Fruit fly (Drosophila melanogaster) whole organism, prepupa: ENCODE measurements around the gene ND-49L.

Experiments
- CG10669 ChIP-seq: fragments of 200-800 bp; sonication (Bioruptor generic); optimal IDR thresholded peaks from 3 replicates; lab custom pipeline; 2018; ENCODE audit warnings: missing biosample characterization, mild to moderate bottlenecking, missing genetic modification characterization, moderate library complexity
- CG11762 ChIP-seq: fragments of 200-800 bp; sonication (Bioruptor generic); optimal IDR thresholded peaks from 3 replicates; lab custom pipeline; 2016; ENCODE audit warnings: missing biosample characterization, missing genetic modification characterization; ENCODE audit not compliant: insufficient read depth
- CG11902 ChIP-seq: fragments of 200-800 bp; sonication (Bioruptor generic); optimal IDR thresholded peaks from 3 replicates; lab custom pipeline; 2016; ENCODE audit warnings: missing biosample characterization, missing genetic modification characterization
- CG1621 ChIP-seq: fragments of 200-800 bp; sonication (Bioruptor generic); optimal IDR thresholded peaks from 3 replicates; lab custom pipeline; 2018; ENCODE audit warnings: missing biosample characterization, mild to moderate bottlenecking, missing genetic modification characterization
- CG16779 ChIP-seq: fragments of 200-800 bp; sonication (Bioruptor generic); optimal IDR thresholded peaks from 3 replicates; lab custom pipeline; 2017; ENCODE audit warnings: missing biosample characterization, mild to moderate bottlenecking, missing genetic modification characterization
- CG3032 ChIP-seq: fragments of 200-800 bp; optimal IDR thresholded peaks from 2 replicates; lab custom pipeline; 2019; ENCODE audit warnings: missing biosample characterization, mild to moderate bottlenecking, missing genetic modification characterization, moderate library complexity
- CG6854 ChIP-seq: fragments of 200-800 bp; sonication (Bioruptor generic); optimal IDR thresholded peaks from 2 replicates; lab custom pipeline; 2017; ENCODE audit warnings: missing biosample characterization, mild to moderate bottlenecking, missing genetic modification characterization
- CG7368 ChIP-seq: fragments of 200-800 bp; sonication (Bioruptor generic); optimal IDR thresholded peaks from 3 replicates; lab custom pipeline; 2016; ENCODE audit warnings: missing biosample characterization, missing genetic modification characterization
- CG9139 ChIP-seq: fragments of 200-800 bp; sonication (Bioruptor generic); optimal IDR thresholded peaks from 3 replicates; lab custom pipeline; 2017; ENCODE audit warnings: missing biosample characterization, mild to moderate bottlenecking, missing genetic modification characterization
- Eip75B ChIP-seq: fragments of 200-800 bp; sonication (Bioruptor generic); optimal IDR thresholded peaks from 3 replicates; lab custom pipeline; 2016; ENCODE audit warnings: missing biosample characterization, missing genetic modification characterization
- Ets21C ChIP-seq: fragments of 200-800 bp; sonication (Bioruptor generic); optimal IDR thresholded peaks from 3 replicates; lab custom pipeline; 2016; ENCODE audit warnings: missing biosample characterization, missing genetic modification characterization
- Ets96B ChIP-seq: fragments of 200-800 bp; optimal IDR thresholded peaks from 2 replicates; lab custom pipeline; 2019; ENCODE audit warnings: missing biosample characterization, mild to moderate bottlenecking, missing genetic modification characterization, moderate library complexity
- Gug ChIP-seq: fragments of 200-800 bp; sonication (Bioruptor generic); IDR thresholded peaks from 2 replicates; pipeline ENCODE4 v1.3.6; 2022; ENCODE audit warnings: missing biosample characterization, missing genetic modification characterization
- Hr38 ChIP-seq: sonication (Bioruptor generic); optimal IDR thresholded peaks from 2 replicates; lab custom pipeline; 2016; ENCODE audit warnings: missing biosample characterization, missing genetic modification characterization
- Hr39 ChIP-seq: fragments of 200-800 bp; sonication (Bioruptor generic); optimal IDR thresholded peaks from 2 replicates; lab custom pipeline; 2016; ENCODE audit warnings: missing biosample characterization, missing genetic modification characterization
- Lpt ChIP-seq: fragments of 200-800 bp; sonication (Bioruptor generic); optimal IDR thresholded peaks from 3 replicates; lab custom pipeline; 2016; ENCODE audit warnings: missing biosample characterization, missing genetic modification characterization
- Met ChIP-seq: fragments of 200-800 bp; sonication (Bioruptor generic); optimal IDR thresholded peaks from 3 replicates; lab custom pipeline; 2016; ENCODE audit warnings: missing biosample characterization, missing genetic modification characterization
- OdsH ChIP-seq: fragments of 200-800 bp; sonication (Bioruptor generic); optimal IDR thresholded peaks from 3 replicates; lab custom pipeline; 2016; ENCODE audit warnings: missing biosample characterization, missing genetic modification characterization
- Smox ChIP-seq: fragments of 200-800 bp; sonication (Bioruptor generic); optimal IDR thresholded peaks from 3 replicates; lab custom pipeline; 2016; ENCODE audit warnings: missing biosample characterization, missing genetic modification characterization
- Sox102F ChIP-seq: fragments of 200-800 bp; sonication (Bioruptor generic); optimal IDR thresholded peaks from 2 replicates; lab custom pipeline; 2016; ENCODE audit warnings: missing biosample characterization, mild to moderate bottlenecking, missing genetic modification characterization
- dsx ChIP-seq: fragments of 200-800 bp; optimal IDR thresholded peaks from 3 replicates; lab custom pipeline; 2019; ENCODE audit warnings: missing biosample characterization, mild to moderate bottlenecking, missing genetic modification characterization, moderate library complexity; ENCODE audit not compliant: poor library complexity, severe bottlenecking
- eg ChIP-seq: fragments of 200-800 bp; sonication (Bioruptor generic); IDR thresholded peaks from 3 replicates; pipeline ENCODE4 v1.3.6; 2022; ENCODE audit warnings: missing biosample characterization, missing genetic modification characterization
- fd85E ChIP-seq: fragments of 200-800 bp; sonication (Bioruptor generic); optimal IDR thresholded peaks from 3 replicates; lab custom pipeline; 2016; ENCODE audit warnings: missing biosample characterization, missing genetic modification characterization
- fkh ChIP-seq: fragments of 200-800 bp; sonication (Bioruptor generic); optimal IDR thresholded peaks from 3 replicates; lab custom pipeline; 2017; ENCODE audit warnings: missing biosample characterization, mild to moderate bottlenecking, missing genetic modification characterization, moderate library complexity
- pdm3 ChIP-seq: fragments of 200-800 bp; sonication (Bioruptor generic); optimal IDR thresholded peaks from 3 replicates; lab custom pipeline; 2016; ENCODE audit warnings: missing biosample characterization, missing genetic modification characterization
- spab ChIP-seq: fragments of 200-800 bp; sonication (Bioruptor generic); optimal IDR thresholded peaks from 2 replicates; lab custom pipeline; 2017; ENCODE audit warnings: missing biosample characterization, mild to moderate bottlenecking, missing genetic modification characterization, missing genetic modification reagents
- ss ChIP-seq, 2 experiments: fragments of 200-800 bp; sonication (Bioruptor generic); optimal IDR thresholded peaks; 2 replicates in 1 of 2; 3 replicates in 1 of 2; lab custom pipeline; 2017 to 2018; ENCODE audit warnings: mild to moderate bottlenecking in 2 of 2, missing biosample characterization in 2 of 2, missing genetic modification characterization in 2 of 2, moderate library complexity in 1 of 2
- svp ChIP-seq: fragments of 200-800 bp; sonication (Bioruptor generic); peaks from one replicate; lab custom pipeline; 2016; ENCODE audit warnings: missing biosample characterization, missing genetic modification characterization
- vri ChIP-seq: fragments of 200-800 bp; sonication (Bioruptor generic); optimal IDR thresholded peaks from 3 replicates; lab custom pipeline; 2016; ENCODE audit warnings: missing biosample characterization, mild to moderate bottlenecking, missing genetic modification characterization

ND-49L gene

DNA sequence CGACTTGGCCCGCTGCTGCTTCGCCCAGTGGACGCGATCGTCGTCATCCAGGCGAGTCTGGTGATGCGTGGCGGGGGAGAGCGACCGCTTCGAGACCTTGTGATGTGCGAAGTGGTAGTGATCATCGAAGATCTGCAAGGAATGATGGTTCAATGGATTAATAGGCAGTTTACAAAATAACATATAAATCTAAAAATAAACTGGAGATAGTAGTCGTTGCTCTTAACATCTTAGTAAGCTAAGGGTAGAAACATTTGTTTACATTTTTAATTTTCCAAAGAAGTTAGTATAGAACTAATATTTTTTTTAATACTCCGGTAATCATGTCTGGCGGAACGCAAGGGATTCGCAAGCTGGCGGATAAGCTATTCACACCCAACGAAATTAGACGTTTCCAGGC, at the start of gene ND-49L:
Gene ND-49L (plus strand): TSS at position 301 of the 400 bp plus-strand sequence.
- TF ChIP-seq CG3032 (tag; lab: Kevin White, UChicago), result no peak
- no peak for TF ChIP-seq fd85E (GFP tag; lab: Kevin White, UChicago)
- no peak for TF ChIP-seq fkh (GFP tag; lab: Kevin White, UChicago)
- no peak for TF ChIP-seq OdsH
- TF ChIP-seq Eip75B (GFP tag; lab: Kevin White, UChicago), result no peak
- TF ChIP-seq Ets96B (tag; lab: Kevin White, UChicago), result no peak
- TF ChIP-seq CG16779 (tag; lab: Kevin White, UChicago), result no peak
- no peak for TF ChIP-seq eg (GFP tag; lab: Robert Waterston, UW)
- TF ChIP-seq pdm3 (GFP tag; lab: Kevin White, UChicago), result no peak
- TF ChIP-seq ss (GFP tag; optimal IDR thresholded peaks at IDR 0.05; lab: Kevin White, UChicago), result no peak
- TF ChIP-seq CG1621 (tag; lab: Kevin White, UChicago), result no peak
- no peak for TF ChIP-seq CG9139 (GFP tag; lab: Kevin White, UChicago)
- TF ChIP-seq Ets21C, result no peak
- no peak for TF ChIP-seq Gug (GFP tag; lab: Robert Waterston, UW)
- no peak for TF ChIP-seq Smox (GFP tag; lab: Kevin White, UChicago)
- no peak for TF ChIP-seq Met (GFP tag; lab: Kevin White, UChicago)
- TF ChIP-seq CG11762, result no peak

DNA sequence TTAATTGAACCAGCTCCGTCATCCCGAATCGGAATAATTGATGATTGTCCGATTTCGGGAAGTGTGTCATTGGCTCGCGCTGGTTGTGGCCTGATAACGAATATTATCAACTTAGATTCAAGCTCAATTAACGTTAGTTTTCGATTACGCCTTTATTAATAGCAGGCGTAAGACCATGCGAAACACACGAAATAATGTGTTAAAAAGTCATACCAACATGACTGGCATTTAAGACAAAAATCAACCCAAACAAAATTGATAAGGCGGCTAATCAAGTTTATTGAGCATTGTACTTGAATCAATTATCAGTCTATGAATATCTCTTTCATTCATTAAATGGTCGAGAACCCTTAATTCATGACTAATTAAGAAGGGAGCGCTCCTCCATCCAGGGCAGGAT, 48.9 kb upstream of the ND-49L start:
- TF ChIP-seq CG9139 (GFP tag; lab: Kevin White, UChicago) (no peak), svp (GFP tag; lab: Kevin White, UChicago) (no peak), Gug (GFP tag; lab: Robert Waterston, UW) (no peak), vri (GFP tag; lab: Kevin White, UChicago) (peak; percentile 9), CG3032 (tag; lab: Kevin White, UChicago) (no peak)

DNA sequence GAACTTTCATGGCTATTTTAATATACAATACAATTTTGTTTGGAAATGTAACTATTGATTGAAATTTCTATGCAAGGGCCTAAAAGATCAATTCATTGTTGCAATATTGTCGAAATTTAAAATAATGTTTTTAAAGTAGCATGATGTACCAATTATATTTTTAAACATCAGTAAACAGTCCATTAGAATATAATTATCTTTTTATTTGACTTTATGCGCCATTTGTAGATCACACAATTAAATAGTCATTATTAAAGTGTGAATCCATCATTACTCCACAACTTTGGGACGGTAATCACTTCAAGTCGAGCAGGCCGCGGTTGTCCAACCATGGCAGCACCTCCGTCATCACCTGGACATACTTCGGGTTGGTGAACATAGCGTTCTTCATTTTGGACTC, 47.2 kb upstream of the ND-49L start, which contains the start of gene CG31099:
Gene CG31099 (minus strand): TSS at position 101 of the 400 bp plus-strand sequence.
- TF ChIP-seq Gug (GFP tag; lab: Robert Waterston, UW) (no peak), CG11902 (no peak), Sox102F (GFP tag; lab: Kevin White, UChicago) (no peak), Lpt (GFP tag; lab: Kevin White, UChicago) (no peak), CG6854 (GFP tag; lab: Kevin White, UChicago) (no peak), Ets96B (tag; lab: Kevin White, UChicago) (no peak), CG10669 (GFP tag; lab: Kevin White, UChicago) (no peak), Hr39 (GFP tag; lab: Kevin White, UChicago) (no peak), dsx (GFP tag; lab: Kevin White, UChicago) (no peak)

DNA sequence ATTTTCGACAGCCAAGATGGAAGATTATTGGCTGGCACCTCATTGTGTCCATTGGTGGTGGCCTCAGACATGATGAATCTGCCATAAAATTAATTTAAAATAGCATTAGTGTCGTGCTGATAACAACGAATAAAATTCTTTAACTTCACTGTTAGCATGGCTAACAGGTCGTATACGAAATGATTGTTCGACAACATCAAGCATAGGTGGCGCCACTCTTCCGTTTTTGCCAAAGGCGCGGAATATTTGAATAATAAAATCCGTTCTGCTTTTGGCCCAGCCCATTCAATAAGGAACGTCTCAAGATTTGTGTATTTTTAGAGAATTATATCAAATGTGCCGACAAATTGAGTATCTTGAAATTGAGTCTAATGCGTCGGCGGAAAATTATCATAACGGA, 45.5 kb upstream of the ND-49L start:
- TF ChIP-seq vri (GFP tag; lab: Kevin White, UChicago) (no peak), Eip75B (GFP tag; lab: Kevin White, UChicago) (no peak), Hr38 (GFP tag; lab: Kevin White, UChicago) (no peak)

DNA sequence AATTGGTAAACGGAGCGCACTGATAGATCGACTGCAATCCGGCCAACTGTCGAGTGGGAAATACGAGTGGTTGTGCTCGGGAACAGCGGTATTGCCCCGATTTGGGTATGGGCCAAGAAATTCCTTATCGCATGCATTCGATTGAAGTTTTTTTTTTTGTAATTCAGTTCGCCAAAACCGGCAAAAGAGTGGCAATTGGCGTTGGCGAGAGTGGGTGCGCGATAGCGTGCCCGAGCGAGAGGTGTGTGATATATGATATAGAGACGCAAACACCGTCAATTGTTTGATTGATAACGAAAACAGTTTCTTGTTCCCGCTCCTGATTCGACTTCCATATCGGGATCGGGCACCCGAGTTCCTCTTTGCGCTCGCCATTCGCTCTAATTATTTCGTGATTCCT, 44.3 kb upstream of the ND-49L start, which contains the start of gene CG31087:
Gene CG31087 (minus strand): TSS at position 63 of the 400 bp plus-strand sequence.
- TF ChIP-seq vri (GFP tag; lab: Kevin White, UChicago) (peak; percentile 55), CG7368 (GFP tag; lab: Kevin White, UChicago) (no peak), Smox (GFP tag; lab: Kevin White, UChicago) (no peak), Ets96B (tag; lab: Kevin White, UChicago) (no peak), eg (GFP tag; lab: Robert Waterston, UW) (no peak)

DNA sequence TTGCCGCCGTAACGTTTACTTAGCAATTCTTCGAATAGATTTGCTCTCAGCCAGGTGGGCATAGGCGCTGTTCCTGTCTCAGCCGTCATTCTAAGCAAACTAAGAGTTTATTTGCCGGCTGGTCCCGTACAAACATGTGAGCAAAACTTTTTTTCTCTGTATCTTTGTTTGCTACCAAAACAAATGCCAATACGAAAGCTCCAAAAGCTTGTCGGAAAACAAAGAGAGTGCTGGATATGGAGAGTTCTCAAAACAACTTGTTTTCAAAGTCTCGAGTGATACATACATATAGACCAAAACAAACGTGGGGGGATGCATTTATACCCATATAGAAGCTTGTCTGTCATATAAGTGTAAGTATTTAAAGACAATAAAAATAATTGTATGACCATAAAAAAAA, 42.1 kb upstream of the ND-49L start, which contains the start of gene CG10559:
Gene CG10559 (minus strand): TSS at position 101 of the 400 bp plus-strand sequence.
- TF ChIP-seq spab (GFP tag; lab: Kevin White, UChicago) (no peak), fkh (GFP tag; lab: Kevin White, UChicago) (peak; percentile 45)
